Worm (Caenorhabditis elegans) whole organism, L4/young adult: ENCODE measurements around the gene srx-101.

Experiments used
- W03F9.2 ChIP-seq: fragments of 150-350 bp; optimal IDR thresholded peaks from 2 replicates; lab custom pipeline; 2014; ENCODE audit warnings: missing biosample characterization, missing genetic modification characterization
- dao-5 ChIP-seq: sonication (generic microtip); optimal IDR thresholded peaks from 2 replicates; lab custom pipeline; 2016; ENCODE audit warnings: missing genotype, missing genetic modification characterization, moderate library complexity, missing compliant biosample characterization
- him-1 ChIP-seq: sonication (generic microtip); optimal IDR thresholded peaks from 2 replicates; lab custom pipeline; 2016; ENCODE audit warnings: missing genotype, missing genetic modification reagents, missing genetic modification characterization, missing compliant biosample characterization

The srx-101 gene

ce11 chrII:3699591-3699990, 9.0 kb upstream of the srx-101 start, which contains the start of gene srx-104:
srx-104 (minus strand) TSS chrII:3699691.
- TF ChIP-seq dao-5, result no peak
- TF ChIP-seq W03F9.2 (tag; lab: Kevin White, UChicago), result no peak
- no peak for TF ChIP-seq him-1 (tag; lab: Kevin White, UChicago)

- TF ChIP-seq W03F9.2 (tag; lab: Kevin White, UChicago) (no peak), dao-5 (no peak)
Observed at ce11 chrII:3694664-3695063, 4.1 kb upstream of the srx-101 start, which contains the start of gene srx-102. srx-102 (minus strand) TSS chrII:3694764.

ce11 chrII:3688333-3688732, 2.2 kb downstream of the srx-101 start, which contains the start of gene ifas-1:
ifas-1 (minus strand) TSS chrII:3688719.
- TF ChIP-seq him-1 (tag; lab: Kevin White, UChicago), result no peak
- TF ChIP-seq dao-5, result no peak
- no peak for TF ChIP-seq W03F9.2 (tag; lab: Kevin White, UChicago)

ce11 chrII:3684487-3685067, 6.0 kb downstream of the srx-101 start:
- TF ChIP-seq W03F9.2 (tag; lab: Kevin White, UChicago) (no peak), him-1 (tag; lab: Kevin White, UChicago) (no peak), dao-5 (no peak)

- TF ChIP-seq him-1 (tag; lab: Kevin White, UChicago) (no peak), W03F9.2 (tag; lab: Kevin White, UChicago) (peak; percentile 67), dao-5 (no peak)
Observed at ce11 chrII:3682770-3683234, 7.7 kb downstream of the srx-101 start, which contains the start of gene F19B10.1. F19B10.1 (plus strand) TSS chrII:3683184.

- TF ChIP-seq dao-5 (no peak), W03F9.2 (tag; lab: Kevin White, UChicago) (no peak), him-1 (tag; lab: Kevin White, UChicago) (no peak)
Observed at ce11 chrII:3681365-3682083, 9.0 kb downstream of the srx-101 start, which contains the start of gene F19B10.10. F19B10.10 (minus strand) TSS chrII:3681415.

- TF ChIP-seq dao-5, result no peak
- no peak for TF ChIP-seq W03F9.2 (tag; lab: Kevin White, UChicago)
- TF ChIP-seq him-1 (tag; lab: Kevin White, UChicago), result no peak
Observed at ce11 chrII:3680366-3680765, 10.2 kb downstream of the srx-101 start.

- TF ChIP-seq W03F9.2 (tag; lab: Kevin White, UChicago) (no peak), him-1 (tag; lab: Kevin White, UChicago) (no peak), dao-5 (no peak)
Observed at ce11 chrII:3678978-3679377, 11.6 kb downstream of the srx-101 start.

- TF ChIP-seq dao-5 (no peak), W03F9.2 (tag; lab: Kevin White, UChicago) (no peak), him-1 (tag; lab: Kevin White, UChicago) (no peak)
Observed at ce11 chrII:3675176-3675575, 15.4 kb downstream of the srx-101 start, which contains the start of gene F19B10.2. F19B10.2 (plus strand) TSS chrII:3675476.

- no peak for TF ChIP-seq him-1 (tag; lab: Kevin White, UChicago)
- no peak for TF ChIP-seq W03F9.2 (tag; lab: Kevin White, UChicago)
- no peak for TF ChIP-seq dao-5
Observed at ce11 chrII:3673493-3673892, 17.1 kb downstream of the srx-101 start, which contains the start of gene sea-1. sea-1 (minus strand) TSS chrII:3673593.

ce11 chrII:3670956-3671355, 19.6 kb downstream of the srx-101 start, which contains the start of gene srx-98:
srx-98 (minus strand) TSS chrII:3671056.
- TF ChIP-seq dao-5 (no peak), W03F9.2 (tag; lab: Kevin White, UChicago) (no peak), him-1 (tag; lab: Kevin White, UChicago) (no peak)

- TF ChIP-seq dao-5 (no peak), him-1 (tag; lab: Kevin White, UChicago) (no peak), W03F9.2 (tag; lab: Kevin White, UChicago) (no peak)
Observed at ce11 chrII:3669315-3669714, 21.2 kb downstream of the srx-101 start, which contains the start of gene srx-97. srx-97 (minus strand) TSS chrII:3669415.

- no peak for TF ChIP-seq W03F9.2 (tag; lab: Kevin White, UChicago)
- TF ChIP-seq dao-5, result no peak
- no peak for TF ChIP-seq him-1 (tag; lab: Kevin White, UChicago)
Observed at ce11 chrII:3665181-3665580, 25.4 kb downstream of the srx-101 start.

- no peak for TF ChIP-seq W03F9.2 (tag; lab: Kevin White, UChicago)
- TF ChIP-seq dao-5, result no peak
- TF ChIP-seq him-1 (tag; lab: Kevin White, UChicago), result no peak
Observed at ce11 chrII:3664470-3664869, 26.1 kb downstream of the srx-101 start, which contains the start of gene F19B10.3. F19B10.3 (plus strand) TSS chrII:3664770.
